Worm (Caenorhabditis elegans): ENCODE measurements around the gene kbp-3.

The kbp-3 gene

ce11 chrII:14357936-14358416, 31.9 kb downstream of the kbp-3 start, which contains the start of the genes agl-1 and pfs-2:
TSS of gene agl-1 (minus strand) at chrII:14358113.
TSS of gene pfs-2 (plus strand) at chrII:14358366.
- no peak for TF ChIP-seq pax-1 (tag; optimal IDR thresholded peaks at IDR 0.05)
- TF ChIP-seq ceh-45 (GFP tag; IDR thresholded peaks at IDR 0.05): no peak
- no peak for TF ChIP-seq ceh-22 (tag; optimal IDR thresholded peaks at IDR 0.05)
- TF ChIP-seq nhr-232 (tag; optimal IDR thresholded peaks at IDR 0.05): no peak
- TF ChIP-seq ama-1 (optimal IDR thresholded peaks at IDR 0.05): no peak
- TF ChIP-seq mec-3 (tag; optimal IDR thresholded peaks at IDR 0.05; ENCODE audit: borderline replicate concordance): no peak
- no peak for TF ChIP-seq unc-55 (GFP tag; optimal IDR thresholded peaks at IDR 0.05)
- peak; percentile 17 for TF ChIP-seq ceh-14 (tag; optimal IDR thresholded peaks at IDR 0.05)
- no peak for TF ChIP-seq gmeb-2 (tag; optimal IDR thresholded peaks at IDR 0.05)
- TF ChIP-seq ets-4 (tag; optimal IDR thresholded peaks at IDR 0.05): no peak
- TF ChIP-seq unc-3 (GFP tag; conservative IDR thresholded peaks at IDR 0.05): no peak
- no peak for TF ChIP-seq unc-3 (tag; optimal IDR thresholded peaks at IDR 0.05)
- peak; percentile 18 for TF ChIP-seq ttx-3 (tag; optimal IDR thresholded peaks at IDR 0.05)
- peak; percentile 26 for TF ChIP-seq C08G9.2 (tag; optimal IDR thresholded peaks at IDR 0.05)
- no peak for TF ChIP-seq eyg-1 (tag; optimal IDR thresholded peaks at IDR 0.05)
- no peak for TF ChIP-seq pha-4 (tag; optimal IDR thresholded peaks at IDR 0.05)
- TF ChIP-seq pag-3 (tag; optimal IDR thresholded peaks at IDR 0.05; ENCODE audit: borderline replicate concordance): no peak
- peak; percentile 41 for TF ChIP-seq ceh-31 (tag; optimal IDR thresholded peaks at IDR 0.05)
- TF ChIP-seq ceh-6 (GFP tag; optimal IDR thresholded peaks at IDR 0.05): no peak
- TF ChIP-seq ref-2 (tag; optimal IDR thresholded peaks at IDR 0.05): peak; percentile 7
- TF ChIP-seq ztf-16 (tag; optimal IDR thresholded peaks at IDR 0.05): no peak
- TF ChIP-seq ceh-2 (tag; optimal IDR thresholded peaks at IDR 0.05): no peak
- TF ChIP-seq ceh-19 (GFP tag; optimal IDR thresholded peaks at IDR 0.05): no peak
- TF ChIP-seq tbx-7 (tag; optimal IDR thresholded peaks at IDR 0.05): no peak
- no peak for TF ChIP-seq hlh-8 (tag; optimal IDR thresholded peaks at IDR 0.05)
- no peak for TF ChIP-seq che-1 (tag; optimal IDR thresholded peaks at IDR 0.05)
- peak; percentile 11 for TF ChIP-seq pat-9 (tag; optimal IDR thresholded peaks at IDR 0.05)
- TF ChIP-seq madf-2 (tag; optimal IDR thresholded peaks at IDR 0.05): peak; percentile 21
- TF ChIP-seq syd-9 (tag; optimal IDR thresholded peaks at IDR 0.05): no peak
- TF ChIP-seq hlh-15 (tag; optimal IDR thresholded peaks at IDR 0.05): no peak
- peak; percentile 11 for TF ChIP-seq fax-1 (tag; optimal IDR thresholded peaks at IDR 0.05)
- TF ChIP-seq ceh-24 (tag; optimal IDR thresholded peaks at IDR 0.05): no peak
- no peak for TF ChIP-seq nhr-11 (tag; optimal IDR thresholded peaks at IDR 0.05)
- TF ChIP-seq sox-4 (tag; optimal IDR thresholded peaks at IDR 0.05): peak; percentile 43
- TF ChIP-seq tbx-2 (tag; optimal IDR thresholded peaks at IDR 0.05): no peak
- no peak for TF ChIP-seq pha-2 (tag; optimal IDR thresholded peaks at IDR 0.05)
- no peak for TF ChIP-seq ceh-30 (tag; optimal IDR thresholded peaks at IDR 0.05)
- TF ChIP-seq fkh-10 (GFP tag; optimal IDR thresholded peaks at IDR 0.05): no peak
- TF ChIP-seq rnt-1 (tag; optimal IDR thresholded peaks at IDR 0.05): peak; percentile 21
- no peak for TF ChIP-seq elt-4 (tag; optimal IDR thresholded peaks at IDR 0.05)
- TF ChIP-seq hlh-30 (tag; optimal IDR thresholded peaks at IDR 0.05; ENCODE audit: insufficient read depth): peak; percentile 43
- TF ChIP-seq ceh-9 (tag; optimal IDR thresholded peaks at IDR 0.05): no peak
- no peak for TF ChIP-seq sdc-2 (tag; optimal IDR thresholded peaks at IDR 0.05)
- no peak for TF ChIP-seq hlh-6 (tag; optimal IDR thresholded peaks at IDR 0.05)
- TF ChIP-seq K09A11.1 (tag; optimal IDR thresholded peaks at IDR 0.05; ENCODE audit: insufficient read depth): no peak
- peak; percentile 42 for TF ChIP-seq elt-2 (tag; optimal IDR thresholded peaks at IDR 0.05)
- TF ChIP-seq ceh-18 (tag; optimal IDR thresholded peaks at IDR 0.05): peak; percentile 64
- no peak for TF ChIP-seq lim-6 (tag; optimal IDR thresholded peaks at IDR 0.05)
- no peak for TF ChIP-seq npax-4 (tag; optimal IDR thresholded peaks at IDR 0.05)
- TF ChIP-seq K02D7.2 (tag; optimal IDR thresholded peaks at IDR 0.05): no peak
- TF ChIP-seq ceh-48 (tag; optimal IDR thresholded peaks at IDR 0.05): peak; percentile 67
- TF ChIP-seq nfya-1 (tag; optimal IDR thresholded peaks at IDR 0.05): peak; percentile 77
- TF ChIP-seq dve-1 (tag; optimal IDR thresholded peaks at IDR 0.05): no peak
- TF ChIP-seq zip-5 (tag; optimal IDR thresholded peaks at IDR 0.05): no peak
